Worm (Caenorhabditis elegans) whole organism, early embryonic: ENCODE results near the gene slc-25A29.

Source experiments
- B0310.2 ChIP-seq: sonication (generic microtip); optimal IDR thresholded peaks from 2 replicates; lab custom pipeline; 2016; ENCODE audit warnings: mild to moderate bottlenecking, missing genetic modification characterization, missing compliant biosample characterization
- aly-1 ChIP-seq: sonication (generic microtip); optimal IDR thresholded peaks from 2 replicates; lab custom pipeline; 2016; ENCODE audit warnings: missing genetic modification characterization, missing compliant biosample characterization
- ama-1 ChIP-seq: fragments of 150-350 bp; optimal IDR thresholded peaks from 2 replicates; lab custom pipeline; 2014
- ceh-13 ChIP-seq: fragments of 200-800 bp; sonication (Bioruptor generic); optimal IDR thresholded peaks from 2 replicates; lab custom pipeline; 2018; ENCODE audit warnings: mild to moderate bottlenecking, missing genetic modification characterization, missing compliant biosample characterization
- ets-7 ChIP-seq: sonication (generic microtip); optimal IDR thresholded peaks from 2 replicates; lab custom pipeline; 2016; ENCODE audit warnings: missing genotype, missing genetic modification characterization, missing compliant biosample characterization
- flt-1 ChIP-seq: fragments of 200-800 bp; sonication (Bioruptor generic); IDR thresholded peaks from 2 replicates; pipeline ENCODE4 v1.3.6; 2022; ENCODE audit warnings: missing genetic modification characterization, missing compliant biosample characterization
- hmbx-1 ChIP-seq: sonication (generic microtip); optimal IDR thresholded peaks from 2 replicates; lab custom pipeline; 2016; ENCODE audit warnings: mild to moderate bottlenecking, missing genetic modification characterization, missing compliant biosample characterization
- hmg-4 ChIP-seq: fragments of 200-800 bp; sonication (Bioruptor generic); optimal IDR thresholded peaks from 2 replicates; lab custom pipeline; 2018; ENCODE audit warnings: mild to moderate bottlenecking, missing genetic modification characterization, missing compliant biosample characterization
- hnd-1 ChIP-seq: sonication (generic microtip); optimal IDR thresholded peaks from 2 replicates; lab custom pipeline; 2016; ENCODE audit warnings: missing genetic modification characterization, missing compliant biosample characterization
- tra-4 ChIP-seq: sonication (generic microtip); optimal IDR thresholded peaks from 2 replicates; lab custom pipeline; 2017; ENCODE audit warnings: missing genetic modification characterization, missing compliant biosample characterization

DNA sequence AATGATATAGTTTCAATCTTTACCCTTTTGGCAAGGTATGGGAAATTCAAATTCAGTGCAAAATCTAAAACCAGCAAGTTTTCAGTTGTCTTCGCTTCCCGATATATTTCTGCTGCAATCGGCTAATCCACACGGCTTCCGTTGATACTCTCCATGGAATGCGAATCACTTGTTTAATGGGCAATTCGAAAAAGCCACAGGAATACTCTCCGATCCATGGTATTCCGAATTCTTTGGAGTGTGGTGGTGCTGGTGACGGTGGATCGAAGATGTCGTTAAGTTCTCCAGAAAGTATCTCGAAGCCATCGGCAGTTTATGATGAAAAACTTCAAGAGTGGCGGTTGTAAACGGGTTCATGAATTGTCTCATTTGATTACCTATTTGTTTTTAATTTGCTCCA, 25.3 kb upstream of the slc-25A29 start:
- TF ChIP-seq ama-1 (no peak), flt-1 (GFP tag; lab: Robert Waterston, UW) (no peak), hmbx-1 (tag; lab: Kevin White, UChicago) (no peak), aly-1 (tag; lab: Kevin White, UChicago) (no peak), hnd-1 (no peak), ets-7 (no peak), B0310.2 (tag; lab: Kevin White, UChicago) (no peak), hmg-4 (GFP tag; lab: Kevin White, UChicago) (no peak), tra-4 (tag; lab: Kevin White, UChicago) (no peak), ceh-13 (GFP tag; lab: Kevin White, UChicago) (no peak)
